Fruit fly (Drosophila melanogaster) whole organism, embryonic: ENCODE results near the gene Cyp312a1.

ENCODE experiments used
- Ada2b ChIP-seq: fragments of 200-800 bp; sonication (Bioruptor generic); IDR thresholded peaks from 2 replicates; pipeline ENCODE4 v1.3.6; 2022; ENCODE audit warnings: missing biosample characterization, missing genetic modification characterization
- Aef1 ChIP-seq: fragments of 200-800 bp; sonication (Bioruptor generic); IDR thresholded peaks from 3 replicates; pipeline ENCODE4 v1.3.6; 2022; ENCODE audit warnings: missing biosample characterization, missing genetic modification characterization
- B-H1 ChIP-seq: fragments of 200-800 bp; sonication (Bioruptor generic); IDR thresholded peaks from 3 replicates; pipeline ENCODE4 v1.3.6; 2022; ENCODE audit warnings: missing biosample characterization, missing genetic modification characterization
- Blimp-1 ChIP-seq: fragments of 200-800 bp; sonication (Bioruptor generic); optimal IDR thresholded peaks from 3 replicates; lab custom pipeline; 2018; ENCODE audit warnings: missing biosample characterization, missing genetic modification characterization, mild to moderate bottlenecking, moderate library complexity, missing genetic modification reagents
- CG11695 ChIP-seq: fragments of 200-800 bp; sonication (Bioruptor generic); IDR thresholded peaks from 3 replicates; pipeline ENCODE4 v1.3.6; 2022; ENCODE audit warnings: missing biosample characterization, missing genetic modification characterization
- CG12942 ChIP-seq: fragments of 200-800 bp; sonication (Bioruptor generic); optimal IDR thresholded peaks from 3 replicates; lab custom pipeline; 2016; ENCODE audit warnings: missing biosample characterization, missing genetic modification characterization
- CG13424 ChIP-seq: fragments of 200-800 bp; sonication (Bioruptor generic); optimal IDR thresholded peaks from 2 replicates; lab custom pipeline; 2019; ENCODE audit warnings: missing biosample characterization, mild to moderate bottlenecking, missing genetic modification characterization, moderate library complexity
- CG14050 ChIP-seq: fragments of 200-800 bp; sonication (Bioruptor generic); IDR thresholded peaks from 3 replicates; pipeline ENCODE4 v1.3.6; 2022; ENCODE audit warnings: missing biosample characterization, missing genetic modification characterization
- CG16813 ChIP-seq: fragments of 200-800 bp; sonication (Bioruptor generic); IDR thresholded peaks from 3 replicates; pipeline ENCODE4 v1.3.6; 2022; ENCODE audit warnings: missing biosample characterization, missing genetic modification characterization; ENCODE audit not compliant: partially characterized antibody
- CG17361 ChIP-seq: fragments of 200-800 bp; sonication (Bioruptor generic); IDR thresholded peaks from 3 replicates; pipeline ENCODE4 v1.3.6; 2022; ENCODE audit warnings: missing biosample characterization, missing genetic modification characterization
- CG3847 ChIP-seq: fragments of 200-800 bp; sonication (Bioruptor generic); IDR thresholded peaks from 2 replicates; pipeline ENCODE4 v1.3.6; 2022; ENCODE audit warnings: missing biosample characterization, missing genetic modification characterization
- CG4328 ChIP-seq: fragments of 200-800 bp; sonication (Bioruptor generic); optimal IDR thresholded peaks from 3 replicates; lab custom pipeline; 2017; ENCODE audit warnings: missing biosample characterization, missing genetic modification reagents, missing genetic modification characterization
- CG4707 ChIP-seq: fragments of 200-800 bp; sonication (Bioruptor generic); optimal IDR thresholded peaks from 2 replicates; lab custom pipeline; 2018; ENCODE audit warnings: missing biosample characterization, mild to moderate bottlenecking, missing genetic modification characterization, moderate library complexity
- CG5953 ChIP-seq: fragments of 200-800 bp; sonication (Bioruptor generic); IDR thresholded peaks from 2 replicates; pipeline ENCODE4 v1.3.6; 2022; ENCODE audit warnings: missing biosample characterization, missing genetic modification characterization
- CG7786 ChIP-seq: fragments of 200-800 bp; sonication (Bioruptor generic); optimal IDR thresholded peaks from 2 replicates; lab custom pipeline; 2016; ENCODE audit warnings: missing biosample characterization, missing genetic modification characterization
- CG7839 ChIP-seq: fragments of 200-800 bp; sonication (Bioruptor generic); optimal IDR thresholded peaks from 3 replicates; lab custom pipeline; 2018; ENCODE audit warnings: missing biosample characterization, mild to moderate bottlenecking, missing genetic modification characterization, moderate library complexity
- CG9609 ChIP-seq: fragments of 200-800 bp; sonication (Bioruptor generic); optimal IDR thresholded peaks from 3 replicates; lab custom pipeline; 2016; ENCODE audit warnings: missing biosample characterization, missing genetic modification characterization
- Dad ChIP-seq: fragments of 200-800 bp; sonication (Bioruptor generic); optimal IDR thresholded peaks from 3 replicates; lab custom pipeline; 2016; ENCODE audit warnings: missing biosample characterization, missing genetic modification characterization
- Dll ChIP-seq: fragments of 200-800 bp; sonication (Bioruptor generic); IDR thresholded peaks from 4 replicates; pipeline ENCODE4 v1.3.6; 2022; ENCODE audit warnings: missing biosample characterization, missing genetic modification characterization; ENCODE audit not compliant: partially characterized antibody
- Dp ChIP-seq: fragments of 200-800 bp; sonication (Bioruptor generic); optimal IDR thresholded peaks from 2 replicates; lab custom pipeline; 2018; ENCODE audit warnings: missing biosample characterization, mild to moderate bottlenecking, missing genetic modification characterization, moderate library complexity
- ERR ChIP-seq: fragments of 200-800 bp; sonication (Bioruptor generic); optimal IDR thresholded peaks from 2 replicates; lab custom pipeline; 2016; ENCODE audit warnings: missing biosample characterization, missing genetic modification characterization
- Elba2 ChIP-seq: fragments of 200-800 bp; sonication (Bioruptor generic); optimal IDR thresholded peaks from 3 replicates; lab custom pipeline; 2016; ENCODE audit warnings: missing biosample characterization, missing genetic modification characterization
- Ets65A ChIP-seq: fragments of 200-800 bp; sonication (Bioruptor generic); peaks from one replicate; lab custom pipeline; 2016; ENCODE audit warnings: missing biosample characterization, missing genetic modification characterization
- Hand ChIP-seq: fragments of 200-800 bp; sonication (Bioruptor generic); optimal IDR thresholded peaks from 2 replicates; lab custom pipeline; 2017; ENCODE audit warnings: mild to moderate bottlenecking, missing biosample characterization, missing genetic modification reagents, missing genetic modification characterization
- Hr3 ChIP-seq: fragments of 200-800 bp; sonication (Bioruptor generic); optimal IDR thresholded peaks from 3 replicates; lab custom pipeline; 2016; ENCODE audit warnings: missing biosample characterization, missing genetic modification characterization
- Hr51 ChIP-seq, 2 experiments: fragments of 200-800 bp; sonication (Bioruptor generic); optimal IDR thresholded peaks; 2 replicates in 1 of 2; 3 replicates in 1 of 2; lab custom pipeline; 2016 to 2018; ENCODE audit warnings: missing biosample characterization in 2 of 2, missing genetic modification characterization in 2 of 2, mild to moderate bottlenecking in 1 of 2, moderate library complexity in 1 of 2
- MTF-1 ChIP-seq: fragments of 200-800 bp; sonication (Bioruptor generic); optimal IDR thresholded peaks from 2 replicates; lab custom pipeline; 2018; ENCODE audit warnings: missing biosample characterization, mild to moderate bottlenecking, missing genetic modification characterization, borderline replicate concordance
- Mes4 ChIP-seq: fragments of 200-800 bp; sonication (Bioruptor generic); optimal IDR thresholded peaks from 2 replicates; lab custom pipeline; 2016; ENCODE audit warnings: missing biosample characterization, missing genetic modification characterization
- Nf-YB ChIP-seq: fragments of 200-800 bp; sonication (Bioruptor generic); optimal IDR thresholded peaks from 3 replicates; lab custom pipeline; 2019; ENCODE audit warnings: missing biosample characterization, mild to moderate bottlenecking, missing genetic modification characterization, moderate library complexity
- Nf-YC ChIP-seq: fragments of 200-800 bp; optimal IDR thresholded peaks from 3 replicates; lab custom pipeline; 2019; ENCODE audit warnings: missing biosample characterization, mild to moderate bottlenecking, missing genetic modification characterization, moderate library complexity
- PHDP ChIP-seq: fragments of 200-800 bp; sonication (Bioruptor generic); optimal IDR thresholded peaks from 3 replicates; lab custom pipeline; 2018; ENCODE audit warnings: missing biosample characterization, mild to moderate bottlenecking, missing genetic modification characterization, moderate library complexity
- Sox100B ChIP-seq: fragments of 200-800 bp; sonication (Bioruptor generic); optimal IDR thresholded peaks from 3 replicates; lab custom pipeline; 2018; ENCODE audit warnings: missing biosample characterization, mild to moderate bottlenecking, missing genetic modification characterization
- TFAM ChIP-seq: fragments of 200-800 bp; sonication (Bioruptor generic); optimal IDR thresholded peaks from 2 replicates; lab custom pipeline; 2017; ENCODE audit warnings: missing biosample characterization, missing genetic modification characterization, inconsistent platforms
- Trl ChIP-seq, 3 experiments: fragments of >200 bp in 2 of 3; fragments of 200-800 bp in 1 of 3; sonication (Bioruptor generic) in 1 of 3; optimal IDR thresholded peaks; 2 replicates in 1 of 3; 3 replicates in 2 of 3; lab custom pipeline; 2016 to 2017; ENCODE audit warnings: missing biosample characterization in 1 of 3, missing genetic modification characterization in 1 of 3
- YL-1 ChIP-seq: fragments of 200-800 bp; sonication (Bioruptor generic); optimal IDR thresholded peaks from 3 replicates; lab custom pipeline; 2017; ENCODE audit warnings: missing biosample characterization, mild to moderate bottlenecking, missing genetic modification characterization
- al ChIP-seq: fragments of 200-800 bp; sonication (Bioruptor generic); IDR thresholded peaks from 2 replicates; pipeline ENCODE4 v1.3.6; 2022; ENCODE audit warnings: missing biosample characterization, missing genetic modification characterization
- bab2 ChIP-seq: fragments of 200-800 bp; sonication (Bioruptor generic); optimal IDR thresholded peaks from 2 replicates; lab custom pipeline; 2016; ENCODE audit warnings: missing biosample characterization, missing genetic modification characterization
- bcd ChIP-seq: fragments of 200-800 bp; sonication (Bioruptor generic); optimal IDR thresholded peaks from 2 replicates; lab custom pipeline; 2017; ENCODE audit warnings: missing biosample characterization, mild to moderate bottlenecking, missing genetic modification characterization
- cg ChIP-seq: fragments of 200-800 bp; sonication (Bioruptor generic); optimal IDR thresholded peaks from 3 replicates; lab custom pipeline; 2019; ENCODE audit warnings: missing biosample characterization, mild to moderate bottlenecking, missing genetic modification characterization, moderate library complexity
- danr ChIP-seq: fragments of 200-800 bp; sonication (Bioruptor generic); IDR thresholded peaks from 2 replicates; pipeline ENCODE4 v1.3.6; 2022; ENCODE audit warnings: missing biosample characterization, missing genetic modification characterization
- en ChIP-seq: fragments of 200-800 bp; sonication (Bioruptor generic); optimal IDR thresholded peaks from 2 replicates; lab custom pipeline; 2016; ENCODE audit warnings: missing biosample characterization, missing genetic modification characterization
- ewg ChIP-seq: fragments of 200-800 bp; sonication (Bioruptor generic); optimal IDR thresholded peaks from 3 replicates; lab custom pipeline; 2017; ENCODE audit warnings: mild to moderate bottlenecking, missing biosample characterization, missing genetic modification reagents, missing genetic modification characterization
- gem ChIP-seq: fragments of 200-800 bp; sonication (Bioruptor generic); optimal IDR thresholded peaks from 2 replicates; lab custom pipeline; 2019; ENCODE audit warnings: missing biosample characterization, mild to moderate bottlenecking, missing genetic modification characterization, moderate library complexity
- gro ChIP-seq: fragments of 200-800 bp; sonication (Bioruptor generic); optimal IDR thresholded peaks from 2 replicates; lab custom pipeline; 2016; ENCODE audit warnings: missing biosample characterization, missing genetic modification characterization
- klu ChIP-seq: fragments of 200-800 bp; sonication (Bioruptor generic); IDR thresholded peaks from 2 replicates; pipeline ENCODE4 v1.3.6; 2022; ENCODE audit warnings: missing biosample characterization, missing genetic modification characterization
- lbe ChIP-seq: fragments of 200-800 bp; sonication (Bioruptor generic); optimal IDR thresholded peaks from 2 replicates; lab custom pipeline; 2016; ENCODE audit warnings: missing biosample characterization, mild to moderate bottlenecking, missing genetic modification characterization
- row ChIP-seq: fragments of 200-800 bp; sonication (Bioruptor generic); IDR thresholded peaks from 3 replicates; pipeline ENCODE4 v1.3.6; 2022; ENCODE audit warnings: missing biosample characterization, missing genetic modification characterization
- sc ChIP-seq, 3 experiments: fragments of >200 bp in 2 of 3; fragments of 200-800 bp in 1 of 3; sonication (Bioruptor generic) in 1 of 3; optimal IDR thresholded peaks; 2 replicates in 2 of 3; 3 replicates in 1 of 3; lab custom pipeline; 2017; ENCODE audit warnings: mild to moderate bottlenecking in 1 of 3, missing biosample characterization in 1 of 3, missing genetic modification characterization in 1 of 3, missing genetic modification reagents in 1 of 3
- stwl ChIP-seq: fragments of 200-800 bp; sonication (Bioruptor generic); optimal IDR thresholded peaks from 3 replicates; lab custom pipeline; 2018; ENCODE audit warnings: missing biosample characterization, mild to moderate bottlenecking, missing genetic modification characterization, moderate library complexity
- wor ChIP-seq: fragments of 200-800 bp; sonication (Bioruptor generic); IDR thresholded peaks from 2 replicates; pipeline ENCODE4 v1.3.6; 2022; ENCODE audit warnings: missing biosample characterization, missing genetic modification characterization

Cyp312a1 gene

DNA sequence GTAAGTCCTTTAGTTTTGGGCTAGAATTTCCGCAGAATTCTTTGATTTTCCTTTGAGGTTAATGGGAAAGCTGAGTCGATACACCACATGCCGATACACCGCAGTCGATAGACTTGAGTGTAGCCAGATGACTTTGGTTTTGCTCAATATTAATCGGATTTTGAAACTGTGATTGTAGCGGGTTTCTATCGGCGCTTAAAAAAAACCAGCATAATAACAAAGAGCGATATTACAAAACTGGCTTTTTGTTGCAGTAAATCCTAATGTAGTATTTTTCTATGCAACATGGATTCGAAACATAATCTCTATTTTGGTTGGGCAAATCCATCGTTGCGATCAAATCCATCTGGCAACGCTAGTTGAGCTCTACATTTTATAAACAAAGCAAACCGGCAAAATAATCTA, 23.0 kb downstream of the Cyp312a1 start, which contains the start of the genes Polr3D and mus304 (continued):
- TF ChIP-seq MTF-1 (no peak), gem (tag; lab: Kevin White, UChicago) (peak; percentile 40), Nf-YC (tag; lab: Kevin White, UChicago) (peak; percentile 42), Dp (peak; percentile 85), stwl (peak; percentile 74), CG4707 (GFP tag; lab: Kevin White, UChicago) (no peak), CG5953 (GFP tag; lab: Robert Waterston, UW) (no peak), Hand (GFP tag; lab: Kevin White, UChicago) (no peak), gro (GFP tag; lab: Kevin White, UChicago) (peak; percentile 64), CG7839 (tag; lab: Kevin White, UChicago) (peak; percentile 29), bab2 (GFP tag; lab: Kevin White, UChicago) (no peak), B-H1 (no peak), Hr3 (GFP tag; lab: Kevin White, UChicago) (no peak), Hr51 (GFP tag; optimal IDR thresholded peaks at IDR 0.05; lab: Kevin White, UChicago) (peak in 1 of 2 experiments; percentile 3), CG11695 (GFP tag; lab: Robert Waterston, UW) (no peak), Elba2 (GFP tag; lab: Kevin White, UChicago) (no peak), CG4328 (GFP tag; lab: Kevin White, UChicago) (no peak), Ada2b (no peak), CG13424 (tag; lab: Kevin White, UChicago) (peak; percentile 36), klu (GFP tag; lab: Robert Waterston, UW) (no peak), Dad (GFP tag; lab: Kevin White, UChicago) (no peak), lbe (GFP tag; lab: Kevin White, UChicago) (no peak), CG14050 (GFP tag; lab: Robert Waterston, UW) (no peak), bcd (GFP tag; lab: Kevin White, UChicago) (no peak), CG17361 (GFP tag; lab: Robert Waterston, UW) (peak; percentile 40; the same call in 2 of the 3 replicates), CG9609 (GFP tag; lab: Kevin White, UChicago) (no peak), Dll (GFP tag; lab: Robert Waterston, UW) (peak; percentile 67), CG3847 (peak; percentile 55; the same call in 1 of the 2 replicates), row (GFP tag; lab: Robert Waterston, UW) (peak; percentile 42; the same call in 2 of the 3 replicates), Trl (optimal IDR thresholded peaks at IDR 0.05; lab: Kevin White, UChicago) (no peak), Trl (GFP tag; optimal IDR thresholded peaks at IDR 0.05; lab: Kevin White, UChicago) (peak; percentile 39), PHDP (no peak), sc (optimal IDR thresholded peaks at IDR 0.05; lab: Kevin White, UChicago) (no peak), sc (GFP tag; optimal IDR thresholded peaks at IDR 0.05; lab: Kevin White, UChicago) (no peak), Sox100B (no peak), CG12942 (GFP tag; lab: Kevin White, UChicago) (no peak), Blimp-1 (GFP tag; lab: Kevin White, UChicago) (no peak), TFAM (no peak), YL-1 (GFP tag; lab: Kevin White, UChicago) (peak; percentile 58), Ets65A (peak; percentile 90), CG7786 (GFP tag; lab: Kevin White, UChicago) (no peak), ewg (GFP tag; lab: Kevin White, UChicago) (no peak), CG16813 (GFP tag; lab: Robert Waterston, UW) (peak; percentile 57; the same call in 1 of the 3 replicates), Nf-YB (GFP tag; lab: Kevin White, UChicago) (peak; percentile 1), cg (GFP tag; lab: Kevin White, UChicago) (no peak), en (GFP tag; lab: Kevin White, UChicago) (no peak), Aef1 (GFP tag; lab: Robert Waterston, UW) (no peak), wor (no peak), al (GFP tag; lab: Robert Waterston, UW) (no peak), danr (GFP tag; lab: Robert Waterston, UW) (no peak), ERR (GFP tag; lab: Kevin White, UChicago) (no peak), Mes4 (GFP tag; lab: Kevin White, UChicago) (no peak)
